Fruit fly (Drosophila melanogaster): ENCODE results near the gene CG3349.

dm6 chr3L:15006825-15007224, 27.4 kb downstream of the CG3349 start:
- TF ChIP-seq Clk (GFP tag; optimal IDR thresholded peaks at IDR 0.05), result no peak
- no peak for TF ChIP-seq Mnt (GFP tag; optimal IDR thresholded peaks at IDR 0.05)
- TF ChIP-seq Crg-1 (GFP tag; optimal IDR thresholded peaks at IDR 0.05), result no peak

Data from whole organism, adult.